Fruit fly (Drosophila melanogaster): ENCODE measurements around the gene CG14968.

- no peak for TF ChIP-seq trh (GFP tag; optimal IDR thresholded peaks at IDR 0.05)
- TF ChIP-seq Side (GFP tag; optimal IDR thresholded peaks at IDR 0.05) = no peak
- TF ChIP-seq CG3726 (GFP tag; IDR thresholded peaks at IDR 0.05) = no peak
- no peak for TF ChIP-seq luna (GFP tag; optimal IDR thresholded peaks at IDR 0.05)
- TF ChIP-seq CG31441 (GFP tag; IDR thresholded peaks at IDR 0.05) = no peak
- TF ChIP-seq B-H2 (GFP tag; optimal IDR thresholded peaks at IDR 0.05) = no peak
- TF ChIP-seq Asciz (GFP tag; optimal IDR thresholded peaks at IDR 0.05) = no peak
- no peak for TF ChIP-seq sens (GFP tag)
- TF ChIP-seq CG13624 (GFP tag; optimal IDR thresholded peaks at IDR 0.05) = no peak
- TF ChIP-seq slp2 (GFP tag; optimal IDR thresholded peaks at IDR 0.05) = no peak
- TF ChIP-seq HLH54F (GFP tag; optimal IDR thresholded peaks at IDR 0.05) = no peak
- TF ChIP-seq CG13287 (GFP tag; IDR thresholded peaks at IDR 0.05; ENCODE audit: partially characterized antibody) = no peak
- TF ChIP-seq CG3838 (GFP tag; optimal IDR thresholded peaks at IDR 0.05) = no peak
Measured at dm6 chr3L:3350572-3351343, 47.8 kb upstream of the CG14968 start.

Data from whole organism, embryonic.